Fruit fly (Drosophila melanogaster) whole organism, embryonic: ENCODE results near the gene CG12511.

Experiments used
- CG4282 ChIP-seq: fragments of 200-800 bp; sonication (Bioruptor generic); optimal IDR thresholded peaks from 2 replicates; lab custom pipeline; 2016; ENCODE audit warnings: missing biosample characterization, missing genetic modification characterization
- Gug ChIP-seq: fragments of 200-800 bp; sonication (Bioruptor generic); IDR thresholded peaks from 4 replicates; pipeline ENCODE4 v1.3.6; 2022; ENCODE audit warnings: missing biosample characterization, missing genetic modification characterization
- Sox100B ChIP-seq: fragments of 200-800 bp; sonication (Bioruptor generic); optimal IDR thresholded peaks from 3 replicates; lab custom pipeline; 2018; ENCODE audit warnings: missing biosample characterization, mild to moderate bottlenecking, missing genetic modification characterization
- emc ChIP-seq: fragments of 200-800 bp; sonication (Bioruptor generic); optimal IDR thresholded peaks from 2 replicates; lab custom pipeline; 2016; ENCODE audit warnings: missing biosample characterization, missing genetic modification characterization
- fd96Cb ChIP-seq: fragments of 200-800 bp; sonication (Bioruptor generic); optimal IDR thresholded peaks from 2 replicates; lab custom pipeline; 2018; ENCODE audit warnings: missing biosample characterization, mild to moderate bottlenecking, missing genetic modification characterization, moderate library complexity
- lola ChIP-seq, 3 experiments: fragments of >200 bp in 2 of 3; fragments of 200-800 bp in 1 of 3; sonication (Bioruptor generic) in 1 of 3; optimal IDR thresholded peaks; 2 replicates each; lab custom pipeline; 2017 to 2019; ENCODE audit warnings: missing biosample characterization in 3 of 3, missing genetic modification characterization in 3 of 3, mild to moderate bottlenecking in 1 of 3, moderate library complexity in 1 of 3

- TF ChIP-seq lola (GFP tag; optimal IDR thresholded peaks at IDR 0.05; lab: Kevin White, UChicago) (peak in 1 of 3 experiments; percentile 5), fd96Cb (no peak), emc (GFP tag; lab: Kevin White, UChicago) (no peak), CG4282 (peak; percentile 10), Sox100B (GFP tag; lab: Kevin White, UChicago) (no peak), Gug (GFP tag; lab: Robert Waterston, UW) (peak; percentile 49; the same call in 1 of the 4 replicates)
Observed at dm6 chr2L:5724521-5725023, 46.2 kb downstream of the CG12511 start, which contains the start of gene CG11030.
